Fruit fly (Drosophila melanogaster): ENCODE results near the gene Rpt3.

DNA sequence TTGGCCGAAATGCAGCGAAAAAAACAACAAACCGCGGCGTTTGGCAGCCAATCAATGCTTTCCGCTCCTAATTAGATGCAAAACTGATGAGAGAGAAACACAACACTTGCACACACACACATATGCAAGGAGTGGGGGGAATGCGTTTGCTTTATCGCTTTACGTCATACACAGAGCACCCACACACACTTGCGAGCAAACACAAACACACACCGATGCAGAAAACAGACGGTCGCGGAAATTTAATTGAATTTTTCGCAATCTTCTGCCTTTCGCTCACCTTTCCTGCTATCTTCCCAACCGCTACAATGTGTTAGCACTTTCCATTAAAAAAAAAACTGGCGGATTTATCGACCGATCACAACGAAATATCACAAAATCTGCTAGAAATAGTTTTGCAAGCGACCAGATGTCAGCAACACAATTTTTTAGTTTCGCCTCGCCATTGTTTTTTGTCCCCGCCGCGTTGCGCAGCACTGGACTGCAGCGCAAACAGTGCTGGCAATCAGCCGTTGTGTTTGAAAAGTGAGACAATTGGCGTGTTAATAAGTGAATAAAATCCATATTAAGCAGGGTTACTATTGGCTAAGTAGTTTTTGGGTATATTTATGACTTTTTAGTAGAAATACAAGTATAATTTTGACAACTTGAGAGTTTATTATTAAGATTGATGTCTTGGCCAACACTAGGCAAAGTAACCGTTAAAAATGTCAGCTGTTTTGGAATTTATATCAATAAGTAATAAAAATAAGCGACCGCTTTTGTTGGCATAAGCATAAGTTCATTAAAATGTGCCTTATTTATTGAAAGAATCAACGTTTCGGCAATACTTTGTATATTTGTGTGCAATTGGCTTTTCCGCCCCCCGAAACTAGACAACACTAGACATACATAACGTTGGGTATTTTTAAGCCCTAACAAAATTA lies 11.9 kb downstream of the Rpt3 start, which contains the start of gene Klp10A:
- TF ChIP-seq CG8478 (optimal IDR thresholded peaks at IDR 0.05), result peak; percentile 75
- TF ChIP-seq CG14050 (GFP tag; IDR thresholded peaks at IDR 0.05), result no peak
- no peak for TF ChIP-seq CG14441 (GFP tag; IDR thresholded peaks at IDR 0.05)
- no peak for TF ChIP-seq CG12299 (tag; optimal IDR thresholded peaks at IDR 0.05)
- no peak for TF ChIP-seq YL-1 (GFP tag; optimal IDR thresholded peaks at IDR 0.05)
- no peak for TF ChIP-seq CG12071 (GFP tag; optimal IDR thresholded peaks at IDR 0.05)
- no peak for TF ChIP-seq CG9876 (GFP tag; optimal IDR thresholded peaks at IDR 0.05)
- TF ChIP-seq so (GFP tag; IDR thresholded peaks at IDR 0.05), result no peak
- no peak for TF ChIP-seq CG30431 (GFP tag; optimal IDR thresholded peaks at IDR 0.05)
- TF ChIP-seq sens (GFP tag), result no peak
- no peak for TF ChIP-seq otp (GFP tag; IDR thresholded peaks at IDR 0.05)
- TF ChIP-seq CG8924 (tag; optimal IDR thresholded peaks at IDR 0.05), result no peak
- no peak for TF ChIP-seq BtbVII (GFP tag; optimal IDR thresholded peaks at IDR 0.05)
